Fruit fly (Drosophila melanogaster): ENCODE measurements around the gene Pos.

DNA sequence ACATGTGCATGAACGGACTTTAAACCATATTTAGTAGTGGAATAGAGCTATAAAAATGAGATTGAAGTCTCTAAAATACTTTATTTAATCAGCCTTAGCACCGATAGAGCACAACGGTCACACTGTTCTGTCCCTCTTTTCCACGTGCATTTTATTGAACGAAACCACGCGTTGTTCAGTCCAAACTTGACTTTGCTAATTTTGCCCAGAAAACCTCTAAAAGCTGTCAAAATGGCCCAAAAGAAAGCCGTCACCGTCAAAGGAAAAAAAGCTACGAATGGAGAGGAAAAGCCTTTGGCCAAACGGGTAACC, 14.3 kb downstream of the Pos start:
- TF ChIP-seq Mad (GFP tag; optimal IDR thresholded peaks at IDR 0.05) (no peak), org-1 (GFP tag; optimal IDR thresholded peaks at IDR 0.05) (no peak), Nf-YC (tag; optimal IDR thresholded peaks at IDR 0.05) (no peak), YL-1 (GFP tag; optimal IDR thresholded peaks at IDR 0.05) (peak; percentile 75), CG15696 (tag; optimal IDR thresholded peaks at IDR 0.05) (no peak)
